Fruit fly (Drosophila melanogaster): ENCODE data around the gene alpha-Man-IIa.

Gene alpha-Man-IIa

DNA sequence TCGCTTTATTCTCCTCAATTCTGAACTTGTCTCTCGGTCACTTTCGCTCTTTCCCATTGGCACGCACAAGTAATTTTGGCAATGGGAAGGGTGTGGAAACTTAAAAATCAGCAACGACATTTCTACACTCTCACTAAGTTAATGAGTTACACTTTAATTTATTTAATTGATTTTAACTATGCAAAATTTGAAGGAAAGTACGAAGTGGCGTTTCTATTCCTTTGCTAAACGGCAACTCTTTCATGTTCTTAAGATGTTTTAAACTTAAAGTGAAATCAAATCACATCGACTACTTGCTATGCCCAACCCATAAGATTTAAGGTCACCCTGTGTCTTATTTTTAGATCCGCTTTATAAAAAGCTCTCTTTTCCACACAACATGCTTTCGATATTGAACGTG, 41.9 kb upstream of the alpha-Man-IIa start (continued):
- TF ChIP-seq sim (GFP tag; IDR thresholded peaks at IDR 0.05), result no peak
- TF ChIP-seq CG7786 (GFP tag; optimal IDR thresholded peaks at IDR 0.05), result peak; percentile 48
- TF ChIP-seq kay (GFP tag; optimal IDR thresholded peaks at IDR 0.05), result no peak
- no peak for TF ChIP-seq oc (tag; optimal IDR thresholded peaks at IDR 0.05)
- TF ChIP-seq nom (GFP tag; optimal IDR thresholded peaks at IDR 0.05), result no peak
- TF ChIP-seq Dip3 (GFP tag; optimal IDR thresholded peaks at IDR 0.05), result peak; percentile 52
- TF ChIP-seq Hr51 (GFP tag; optimal IDR thresholded peaks at IDR 0.05), result peak in 1 of 2 experiments; percentile 84
- peak; percentile 35; the same call in 1 of the 3 replicates for TF ChIP-seq zfh1 (GFP tag; IDR thresholded peaks at IDR 0.05)
- peak; percentile 17 for TF ChIP-seq crc (GFP tag; optimal IDR thresholded peaks at IDR 0.05)
- peak; percentile 74 for TF ChIP-seq grau (tag; optimal IDR thresholded peaks at IDR 0.05)
- peak; percentile 34 for TF ChIP-seq D19B (GFP tag; optimal IDR thresholded peaks at IDR 0.05)
- no peak for TF ChIP-seq Abd-B (GFP tag; optimal IDR thresholded peaks at IDR 0.05)
- TF ChIP-seq klu (GFP tag; IDR thresholded peaks at IDR 0.05), result no peak
- TF ChIP-seq dimm (GFP tag; IDR thresholded peaks at IDR 0.05), result no peak
- TF ChIP-seq Chrac-16 (GFP tag; optimal IDR thresholded peaks at IDR 0.05), result peak; percentile 26
- TF ChIP-seq NFAT (GFP tag; IDR thresholded peaks at IDR 0.05), result peak; percentile 38; the same call in 1 of the 2 replicates
- TF ChIP-seq ato (GFP tag; IDR thresholded peaks at IDR 0.05; ENCODE audit: partially characterized antibody), result no peak
- TF ChIP-seq CG4424 (GFP tag; optimal IDR thresholded peaks at IDR 0.05), result peak; percentile 12
- TF ChIP-seq ftz-f1 (GFP tag; optimal IDR thresholded peaks at IDR 0.05), result no peak
- no peak for TF ChIP-seq CG7963 (GFP tag; IDR thresholded peaks at IDR 0.05; ENCODE audit: partially characterized antibody)
- TF ChIP-seq GATAe (GFP tag; conservative IDR thresholded peaks at IDR 0.05), result no peak
- TF ChIP-seq Ssrp (tag; optimal IDR thresholded peaks at IDR 0.05), result no peak
- TF ChIP-seq Oli (tag; optimal IDR thresholded peaks at IDR 0.05), result peak; percentile 32
- TF ChIP-seq Drgx (GFP tag; IDR thresholded peaks at IDR 0.05), result peak; percentile 44; the same call in 1 of the 2 replicates
- TF ChIP-seq jing (GFP tag; optimal IDR thresholded peaks at IDR 0.05), result no peak
- TF ChIP-seq seq (GFP tag; IDR thresholded peaks at IDR 0.05), result peak; percentile 60; the same call in 1 of the 2 replicates
- no peak for TF ChIP-seq Hr39 (optimal IDR thresholded peaks at IDR 0.05)
- no peak for TF ChIP-seq CG33213 (GFP tag; optimal IDR thresholded peaks at IDR 0.05)
- TF ChIP-seq CG12236 (GFP tag; optimal IDR thresholded peaks at IDR 0.05), result no peak
- peak; percentile 15 for TF ChIP-seq CG9727 (GFP tag; optimal IDR thresholded peaks at IDR 0.05)
- TF ChIP-seq maf-S (GFP tag; optimal IDR thresholded peaks at IDR 0.05), result no peak
- no peak for TF ChIP-seq sna (GFP tag; IDR thresholded peaks at IDR 0.05; ENCODE audit: partially characterized antibody)
- TF ChIP-seq vvl (GFP tag; IDR thresholded peaks at IDR 0.05), result peak; percentile 54; the same call in 1 of the 2 replicates
- TF ChIP-seq CG12155 (GFP tag; optimal IDR thresholded peaks at IDR 0.05), result peak; percentile 41
- TF ChIP-seq E2f2 (GFP tag; IDR thresholded peaks at IDR 0.05), result peak; percentile 47
- TF ChIP-seq ham (GFP tag; IDR thresholded peaks at IDR 0.05), result no peak
- no peak for TF ChIP-seq cato (GFP tag; optimal IDR thresholded peaks at IDR 0.05; ENCODE audit: borderline replicate concordance)
- TF ChIP-seq schlank (tag; optimal IDR thresholded peaks at IDR 0.05), result no peak
- no peak for TF ChIP-seq CG15479 (GFP tag; optimal IDR thresholded peaks at IDR 0.05)
- no peak for TF ChIP-seq tx (GFP tag; optimal IDR thresholded peaks at IDR 0.05)
- TF ChIP-seq CG11504 (tag; optimal IDR thresholded peaks at IDR 0.05), result peak; percentile 72
- no peak for TF ChIP-seq otp (GFP tag; IDR thresholded peaks at IDR 0.05)
- peak; percentile 51 for TF ChIP-seq CG17385 (GFP tag; optimal IDR thresholded peaks at IDR 0.05)
- no peak for TF ChIP-seq CG11560 (tag; IDR thresholded peaks at IDR 0.05)
- 0 out of 3 replicates have a peak, but pooled peaks have one; percentile 46 for TF ChIP-seq ci (GFP tag; IDR thresholded peaks at IDR 0.05)
- peak; percentile 44 for TF ChIP-seq scrt (GFP tag; optimal IDR thresholded peaks at IDR 0.05)
- peak; percentile 34 for TF ChIP-seq Hsf (GFP tag; optimal IDR thresholded peaks at IDR 0.05)
- TF ChIP-seq bab2 (GFP tag; optimal IDR thresholded peaks at IDR 0.05), result peak; percentile 17
- no peak for TF ChIP-seq chm (GFP tag; IDR thresholded peaks at IDR 0.05)
- no peak for TF ChIP-seq ro (GFP tag; IDR thresholded peaks at IDR 0.05)
- no peak for TF ChIP-seq Kr (GFP tag; optimal IDR thresholded peaks at IDR 0.05)
- TF ChIP-seq repo (GFP tag; optimal IDR thresholded peaks at IDR 0.05), result no peak
